Worm (Caenorhabditis elegans) whole organism, dauer: ENCODE results near the gene hosl-1.

Experiments used
- unc-62 ChIP-seq: sonication (generic microtip); optimal IDR thresholded peaks from 2 replicates; lab custom pipeline; 2017; ENCODE audit warnings: missing biosample characterization, missing genetic modification reagents, missing genetic modification characterization

hosl-1 gene

ce11 chrX:4662964-4663684, 26.2 kb downstream of the hosl-1 start:
- no peak for TF ChIP-seq unc-62 (GFP tag; lab: Kevin White, UChicago)

ce11 chrX:4664649-4665048, 27.7 kb downstream of the hosl-1 start:
- TF ChIP-seq unc-62 (GFP tag; lab: Kevin White, UChicago), result no peak

ce11 chrX:4667788-4668187, 30.9 kb downstream of the hosl-1 start, which contains the start of gene mfsd-12:
Gene mfsd-12 (plus strand): TSS chrX:4668088.
- TF ChIP-seq unc-62 (GFP tag; lab: Kevin White, UChicago), result no peak

ce11 chrX:4671837-4672236, 34.9 kb downstream of the hosl-1 start:
- no peak for TF ChIP-seq unc-62 (GFP tag; lab: Kevin White, UChicago)

ce11 chrX:4673165-4673756, 36.3 kb downstream of the hosl-1 start, which contains the start of gene tmem-135:
Gene tmem-135 (plus strand): TSS chrX:4673706.
- TF ChIP-seq unc-62 (GFP tag; lab: Kevin White, UChicago), result no peak

- no peak for TF ChIP-seq unc-62 (GFP tag; lab: Kevin White, UChicago)
Measured at ce11 chrX:4676702-4677101, 39.8 kb downstream of the hosl-1 start.

ce11 chrX:4678029-4678428, 41.1 kb downstream of the hosl-1 start, which contains the start of gene flp-11:
Gene flp-11 (minus strand): TSS chrX:4678129.
- TF ChIP-seq unc-62 (GFP tag; lab: Kevin White, UChicago), result no peak

- no peak for TF ChIP-seq unc-62 (GFP tag; lab: Kevin White, UChicago)
Measured at ce11 chrX:4682616-4683015, 45.7 kb downstream of the hosl-1 start, which contains the start of gene K02G10.15. Gene K02G10.15 (minus strand): TSS chrX:4682716.

- no peak for TF ChIP-seq unc-62 (GFP tag; lab: Kevin White, UChicago)
Measured at ce11 chrX:4685579-4685978, 48.7 kb downstream of the hosl-1 start.

- TF ChIP-seq unc-62 (GFP tag; lab: Kevin White, UChicago), result no peak
Measured at ce11 chrX:4691148-4691773, 54.3 kb downstream of the hosl-1 start, which contains the start of gene K02G10.5. Gene K02G10.5 (minus strand): TSS chrX:4691198.
